Worm (Caenorhabditis elegans) whole organism, early embryonic: ENCODE results near the gene gcn-1.

Source experiments
- B0310.2 ChIP-seq: sonication (generic microtip); optimal IDR thresholded peaks from 2 replicates; lab custom pipeline; 2016; ENCODE audit warnings: mild to moderate bottlenecking, missing genetic modification characterization, missing compliant biosample characterization
- F13C5.2 ChIP-seq: sonication (generic microtip); optimal IDR thresholded peaks from 2 replicates; lab custom pipeline; 2017; ENCODE audit warnings: mild to moderate bottlenecking, missing genetic modification characterization, inconsistent platforms, missing compliant biosample characterization
- ama-1 ChIP-seq: fragments of 150-350 bp; optimal IDR thresholded peaks from 2 replicates; lab custom pipeline; 2014
- ceh-36 ChIP-seq: sonication (generic microtip); optimal IDR thresholded peaks from 2 replicates; lab custom pipeline; 2016; ENCODE audit warnings: missing genetic modification characterization, inconsistent platforms, missing compliant biosample characterization
- ets-7 ChIP-seq: sonication (generic microtip); optimal IDR thresholded peaks from 2 replicates; lab custom pipeline; 2016; ENCODE audit warnings: missing genotype, missing genetic modification characterization, missing compliant biosample characterization
- flt-1 ChIP-seq: fragments of 200-800 bp; sonication (Bioruptor generic); IDR thresholded peaks from 2 replicates; pipeline ENCODE4 v1.3.6; 2022; ENCODE audit warnings: missing genetic modification characterization, missing compliant biosample characterization
- pes-1 ChIP-seq: fragments of 200-800 bp; sonication (Bioruptor generic); IDR thresholded peaks from 2 replicates; pipeline ENCODE4 v1.3.6; 2022; ENCODE audit warnings: missing genetic modification reagents, missing genetic modification characterization, missing compliant biosample characterization
- scrt-1 ChIP-seq: fragments of 200-800 bp; sonication (Bioruptor generic); IDR thresholded peaks from 2 replicates; pipeline ENCODE4 v1.3.6; 2022; ENCODE audit warnings: missing genetic modification characterization, missing compliant biosample characterization

DNA sequence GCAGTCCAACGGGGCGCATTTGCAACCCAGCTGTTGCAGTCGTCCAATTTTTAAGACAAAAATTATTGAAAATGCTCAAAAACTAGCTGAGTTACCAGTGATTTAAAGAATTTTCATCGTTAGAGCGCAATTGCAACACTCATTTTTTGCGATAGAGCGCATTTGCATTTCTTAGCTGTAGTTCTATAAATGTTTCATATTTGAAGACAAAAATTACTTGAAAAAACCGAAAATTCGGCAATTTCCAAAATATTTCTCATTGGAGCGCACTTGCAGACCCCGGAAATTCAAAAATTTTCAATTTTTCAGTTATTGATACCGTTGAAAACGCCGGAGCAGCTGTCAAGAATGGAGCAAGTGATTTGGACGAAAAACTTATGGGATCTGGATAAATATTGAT lies 39.7 kb upstream of the gcn-1 start:
- TF ChIP-seq scrt-1 (GFP tag; lab: Robert Waterston, UW) (no peak), ets-7 (tag; lab: Kevin White, UChicago) (no peak), flt-1 (GFP tag; lab: Robert Waterston, UW) (no peak), F13C5.2 (tag; lab: Kevin White, UChicago) (no peak), pes-1 (GFP tag; lab: Robert Waterston, UW) (no peak), B0310.2 (tag; lab: Kevin White, UChicago) (no peak), ceh-36 (no peak), ama-1 (no peak)
